5 worm cellular contexts compared by ENCODE assay signal in genomic region chrII:3111147-3111546, ce11.
TF ChIP-seq lines count a peak whose summit lies in the region.

Gene Y25C1A.13 (minus strand): TSS chrII:3111247.

TF ChIP-seq in whole organism, L1 larva, 84 proteins besides CTCF, POLR2A, EP300 and RAD21:
- TF ChIP-seq lin-14 (GFP tag; optimal IDR thresholded peaks at IDR 0.05; lab: Kevin White, UChicago) (peak; percentile 40), fkh-10 (GFP tag; optimal IDR thresholded peaks at IDR 0.05; lab: Kevin White, UChicago) (no peak), nhr-77 (tag; optimal IDR thresholded peaks at IDR 0.05; lab: Kevin White, UChicago) (no peak), F16B12.6 (tag; optimal IDR thresholded peaks at IDR 0.05; lab: Kevin White, UChicago) (no peak), ceh-88 (GFP tag; IDR thresholded peaks at IDR 0.05; lab: Robert Waterston, UW) (no peak), nhr-20 (tag; optimal IDR thresholded peaks at IDR 0.05; lab: Kevin White, UChicago) (no peak)
TF ChIP-seq in whole organism, L1 larva: peak in this region for 1.

TF ChIP-seq in whole organism, L2 larva, 48 proteins besides CTCF, POLR2A, EP300 and RAD21:
- TF ChIP-seq ama-1 (optimal IDR thresholded peaks at IDR 0.05; lab: Kevin White, UChicago) (no peak), unc-55 (GFP tag; optimal IDR thresholded peaks at IDR 0.05; lab: Kevin White, UChicago) (no peak), sem-4 (tag; optimal IDR thresholded peaks at IDR 0.05; lab: Kevin White, UChicago) (no peak), gmeb-1 (tag; optimal IDR thresholded peaks at IDR 0.05; lab: Kevin White, UChicago) (no peak), F13H6.1 (tag; optimal IDR thresholded peaks at IDR 0.05; lab: Kevin White, UChicago) (peak; percentile 18), unc-62 (GFP tag; optimal IDR thresholded peaks at IDR 0.05; lab: Kevin White, UChicago) (no peak), nhr-6 (tag; optimal IDR thresholded peaks at IDR 0.05; lab: Kevin White, UChicago) (no peak)
TF ChIP-seq in whole organism, L2 larva: peak in this region for 1.

TF ChIP-seq in whole organism, L3 larva, 47 proteins besides CTCF, POLR2A, EP300 and RAD21:
- peak; percentile 1 for TF ChIP-seq elt-2 (tag; optimal IDR thresholded peaks at IDR 0.05; lab: Kevin White, UChicago)
- no peak for TF ChIP-seq zag-1 (tag; optimal IDR thresholded peaks at IDR 0.05; lab: Kevin White, UChicago)
- TF ChIP-seq nhr-43 (tag; optimal IDR thresholded peaks at IDR 0.05; lab: Kevin White, UChicago; ENCODE audit: poor library complexity, severe bottlenecking) = no peak
- TF ChIP-seq eor-1 (tag; optimal IDR thresholded peaks at IDR 0.05; lab: Kevin White, UChicago) = no peak

TF ChIP-seq in whole organism, L4 larva, 104 proteins besides CTCF, POLR2A, EP300 and RAD21:
- no peak for TF ChIP-seq lin-1 (GFP tag; IDR thresholded peaks at IDR 0.05; lab: Robert Waterston, UW)
- no peak for TF ChIP-seq vab-7 (GFP tag; IDR thresholded peaks at IDR 0.05; lab: Robert Waterston, UW)
- no peak for TF ChIP-seq set-16 (GFP tag; IDR thresholded peaks at IDR 0.05; lab: Robert Waterston, UW)
- TF ChIP-seq nhr-48 (tag; optimal IDR thresholded peaks at IDR 0.05; lab: Kevin White, UChicago) = no peak
- TF ChIP-seq dmd-8 (GFP tag; IDR thresholded peaks at IDR 0.05; lab: Robert Waterston, UW) = no peak
- TF ChIP-seq php-3 (GFP tag; IDR thresholded peaks at IDR 0.05; lab: Robert Waterston, UW) = no peak
- TF ChIP-seq nhr-25 (tag; optimal IDR thresholded peaks at IDR 0.05; lab: Kevin White, UChicago; ENCODE audit: borderline replicate concordance, insufficient read depth) = no peak
- no peak for TF ChIP-seq Y105C5A.15 (GFP tag; IDR thresholded peaks at IDR 0.05; lab: Robert Waterston, UW)
- TF ChIP-seq gei-8 (GFP tag; optimal IDR thresholded peaks at IDR 0.05; lab: Kevin White, UChicago) = no peak
- no peak for TF ChIP-seq daf-8 (GFP tag; IDR thresholded peaks at IDR 0.05; lab: Robert Waterston, UW)
- TF ChIP-seq ceh-82 (tag; optimal IDR thresholded peaks at IDR 0.05; lab: Kevin White, UChicago) = no peak
- TF ChIP-seq mes-2 (tag; optimal IDR thresholded peaks at IDR 0.05; lab: Kevin White, UChicago; ENCODE audit: poor library complexity, severe bottlenecking) = peak; percentile 53
- no peak for TF ChIP-seq aly-2 (tag; optimal IDR thresholded peaks at IDR 0.05; lab: Kevin White, UChicago)
- 0 out of 2 replicates have a peak, but pooled peaks have one; percentile 40 for TF ChIP-seq hmg-1.1 (GFP tag; IDR thresholded peaks at IDR 0.05; lab: Robert Waterston, UW)
- no peak for TF ChIP-seq daf-16 (GFP tag; optimal IDR thresholded peaks at IDR 0.05; lab: Kevin White, UChicago)
- TF ChIP-seq daf-16 (tag; optimal IDR thresholded peaks at IDR 0.05; lab: Kevin White, UChicago) = peak; percentile 9
- TF ChIP-seq dmd-6 (GFP tag; IDR thresholded peaks at IDR 0.05; lab: Robert Waterston, UW) = no peak
- no peak for TF ChIP-seq ceh-62 (tag; optimal IDR thresholded peaks at IDR 0.05; lab: Kevin White, UChicago)
- TF ChIP-seq nhr-111 (GFP tag; optimal IDR thresholded peaks at IDR 0.05; lab: Kevin White, UChicago) = no peak
- TF ChIP-seq lir-3 (tag; optimal IDR thresholded peaks at IDR 0.05; lab: Kevin White, UChicago) = no peak
- no peak for TF ChIP-seq zip-2 (tag; optimal IDR thresholded peaks at IDR 0.05; lab: Kevin White, UChicago)
- peak; percentile 6 for TF ChIP-seq dve-1 (tag; optimal IDR thresholded peaks at IDR 0.05; lab: Kevin White, UChicago; ENCODE audit: insufficient read depth)
- no peak for TF ChIP-seq ama-1 (optimal IDR thresholded peaks at IDR 0.05; lab: Kevin White, UChicago)
- TF ChIP-seq ceh-20 (GFP tag; IDR thresholded peaks at IDR 0.05; lab: Robert Waterston, UW) = no peak
- TF ChIP-seq mdl-1 (tag; optimal IDR thresholded peaks at IDR 0.05; lab: Kevin White, UChicago) = no peak
- no peak for TF ChIP-seq ztf-7 (tag; optimal IDR thresholded peaks at IDR 0.05; lab: Kevin White, UChicago)
- no peak for TF ChIP-seq sdz-12 (GFP tag; optimal IDR thresholded peaks at IDR 0.05; lab: Kevin White, UChicago)
- no peak for TF ChIP-seq spr-3 (GFP tag; optimal IDR thresholded peaks at IDR 0.05; lab: Kevin White, UChicago)
- no peak for TF ChIP-seq D1046.2 (GFP tag; IDR thresholded peaks at IDR 0.05; lab: Robert Waterston, UW)
- no peak for TF ChIP-seq mxl-2 (GFP tag; conservative IDR thresholded peaks at IDR 0.05; lab: Robert Waterston, UW)

TF ChIP-seq in whole organism, young adult, 124 proteins besides CTCF, POLR2A, EP300 and RAD21:
- no peak for TF ChIP-seq C17E4.6 (GFP tag; IDR thresholded peaks at IDR 0.05; lab: Robert Waterston, UW)
- TF ChIP-seq madf-6 (GFP tag; IDR thresholded peaks at IDR 0.05; lab: Robert Waterston, UW) = no peak
- no peak for TF ChIP-seq ama-1 (optimal IDR thresholded peaks at IDR 0.05; lab: Kevin White, UChicago)
- no peak for TF ChIP-seq ama-1 (GFP tag; optimal IDR thresholded peaks at IDR 0.05; lab: Kevin White, UChicago)
- no peak for TF ChIP-seq attf-3 (GFP tag; conservative IDR thresholded peaks at IDR 0.05; lab: Robert Waterston, UW)
- peak; percentile 63 for TF ChIP-seq hmg-1.2 (GFP tag; IDR thresholded peaks at IDR 0.05; lab: Robert Waterston, UW)
- TF ChIP-seq zim-3 (tag; optimal IDR thresholded peaks at IDR 0.05; lab: Kevin White, UChicago) = no peak
- TF ChIP-seq rec-8 (tag; optimal IDR thresholded peaks at IDR 0.05; lab: Kevin White, UChicago) = no peak
- no peak for TF ChIP-seq pbrm-1 (GFP tag; IDR thresholded peaks at IDR 0.05; lab: Robert Waterston, UW)
